Fruit fly (Drosophila melanogaster) S2 (cell line): ENCODE measurements around the gene tai.

Source experiments
- CG8478 ChIP-seq: fragments of >200 bp; optimal IDR thresholded peaks from 2 replicates; lab custom pipeline; 2018
- CTCF ChIP-seq, 2 experiments: fragments of >200 bp; optimal IDR thresholded peaks; 2 replicates each; lab custom pipeline; 2018

DNA sequence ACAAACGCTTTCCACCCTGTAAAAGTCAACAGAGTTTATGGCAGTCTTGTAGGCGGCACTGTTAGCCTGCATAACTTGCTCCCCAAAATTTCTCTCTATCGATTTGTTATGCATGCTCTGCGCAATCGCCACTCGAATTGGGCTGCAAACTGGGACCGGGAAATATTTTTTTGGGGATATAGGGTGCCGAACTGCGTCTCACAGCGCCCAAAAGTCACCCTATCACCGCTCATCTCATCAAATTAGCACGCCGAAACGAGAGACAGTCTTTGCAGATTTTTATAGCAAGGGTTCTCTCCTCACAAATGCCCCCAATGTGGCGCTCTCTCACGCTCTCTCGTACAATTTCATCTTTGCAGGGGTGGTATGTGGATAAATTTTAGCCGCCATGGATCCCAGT lies 105.5 kb downstream of the tai start:
- TF ChIP-seq CTCF (optimal IDR thresholded peaks at IDR 0.05; lab: Kevin White, UChicago) (no peak), CG8478 (no peak)
